Fruit fly (Drosophila melanogaster) Kc167 (cell line): ENCODE results near the gene CG45154.

Source experiments
- Myc ChIP-seq: fragments of >200 bp; optimal IDR thresholded peaks from 2 replicates; lab custom pipeline; 2017; ENCODE audit warnings: missing external identifiers
- Sin3A ChIP-seq: fragments of >200 bp; optimal IDR thresholded peaks from 2 replicates; lab custom pipeline; 2018; ENCODE audit warnings: missing external identifiers
- h ChIP-seq: fragments of >200 bp; optimal IDR thresholded peaks from 3 replicates; lab custom pipeline; 2018; ENCODE audit warnings: missing external identifiers
- insv ChIP-seq: fragments of >200 bp; optimal IDR thresholded peaks from 3 replicates; lab custom pipeline; 2018; ENCODE audit warnings: missing external identifiers
- psq ChIP-seq: fragments of >200 bp; optimal IDR thresholded peaks from 2 replicates; lab custom pipeline; 2017; ENCODE audit warnings: missing external identifiers
- ttk ChIP-seq: sonication (Bioruptor generic); optimal IDR thresholded peaks from 2 replicates; lab custom pipeline; 2017; ENCODE audit warnings: missing external identifiers

dm6 chrX:21123499-21123898 lies 23.3 kb downstream of the CG45154 start, which contains the start of gene ldd:
- TF ChIP-seq insv (lab: Kevin White, UChicago) = no peak
- TF ChIP-seq Myc (lab: Kevin White, UChicago) = no peak
- no peak for TF ChIP-seq psq (lab: Kevin White, UChicago)
- TF ChIP-seq h (lab: Kevin White, UChicago) = no peak
- TF ChIP-seq Sin3A (lab: Kevin White, UChicago) = no peak
- no peak for TF ChIP-seq ttk (lab: Kevin White, UChicago)
